Fruit fly (Drosophila melanogaster) whole organism, prepupa: ENCODE measurements around the gene CG42711.

ENCODE experiments used
- Blimp-1 ChIP-seq: fragments of 200-800 bp; sonication (Bioruptor generic); optimal IDR thresholded peaks from 3 replicates; lab custom pipeline; 2017; ENCODE audit warnings: missing biosample characterization, missing genetic modification characterization, mild to moderate bottlenecking, moderate library complexity, missing genetic modification reagents
- CG10631 ChIP-seq: fragments of 200-800 bp; sonication (Bioruptor generic); optimal IDR thresholded peaks from 2 replicates; lab custom pipeline; 2016; ENCODE audit warnings: missing biosample characterization, missing genetic modification characterization
- CG10669 ChIP-seq: fragments of 200-800 bp; sonication (Bioruptor generic); optimal IDR thresholded peaks from 3 replicates; lab custom pipeline; 2018; ENCODE audit warnings: missing biosample characterization, mild to moderate bottlenecking, missing genetic modification characterization, moderate library complexity
- CG11902 ChIP-seq: fragments of 200-800 bp; sonication (Bioruptor generic); optimal IDR thresholded peaks from 3 replicates; lab custom pipeline; 2016; ENCODE audit warnings: missing biosample characterization, missing genetic modification characterization
- CG15336 ChIP-seq: fragments of 200-800 bp; sonication (Bioruptor generic); IDR thresholded peaks from 2 replicates; pipeline ENCODE4 v1.3.6; 2022; ENCODE audit warnings: missing biosample characterization, missing genetic modification characterization
- CG3032 ChIP-seq: fragments of 200-800 bp; optimal IDR thresholded peaks from 2 replicates; lab custom pipeline; 2019; ENCODE audit warnings: missing biosample characterization, mild to moderate bottlenecking, missing genetic modification characterization, moderate library complexity
- CG31627 ChIP-seq: fragments of 200-800 bp; sonication (Bioruptor generic); optimal IDR thresholded peaks from 3 replicates; lab custom pipeline; 2016; ENCODE audit warnings: missing biosample characterization, missing genetic modification characterization
- CG32006 ChIP-seq: fragments of 200-800 bp; sonication (Bioruptor generic); optimal IDR thresholded peaks from 3 replicates; lab custom pipeline; 2017; ENCODE audit warnings: missing biosample characterization, mild to moderate bottlenecking, missing genetic modification characterization
- CG34406 ChIP-seq: fragments of 200-800 bp; sonication (Bioruptor generic); optimal IDR thresholded peaks from 3 replicates; lab custom pipeline; 2016; ENCODE audit warnings: missing biosample characterization, missing genetic modification characterization
- CG3919 ChIP-seq: fragments of 200-800 bp; sonication (Bioruptor generic); optimal IDR thresholded peaks from 3 replicates; lab custom pipeline; 2016; ENCODE audit warnings: missing biosample characterization, missing genetic modification characterization
- CG6276 ChIP-seq: fragments of 200-800 bp; sonication (Bioruptor generic); optimal IDR thresholded peaks from 2 replicates; lab custom pipeline; 2017; ENCODE audit warnings: missing biosample characterization, mild to moderate bottlenecking, missing genetic modification characterization
- CG6808 ChIP-seq: fragments of 200-800 bp; sonication (Bioruptor generic); optimal IDR thresholded peaks from 3 replicates; lab custom pipeline; 2017; ENCODE audit warnings: missing biosample characterization, missing genetic modification characterization, mild to moderate bottlenecking, moderate library complexity, missing genetic modification reagents
- CG6854 ChIP-seq: fragments of 200-800 bp; sonication (Bioruptor generic); optimal IDR thresholded peaks from 2 replicates; lab custom pipeline; 2017; ENCODE audit warnings: missing biosample characterization, mild to moderate bottlenecking, missing genetic modification characterization
- CG7368 ChIP-seq: fragments of 200-800 bp; sonication (Bioruptor generic); optimal IDR thresholded peaks from 3 replicates; lab custom pipeline; 2016; ENCODE audit warnings: missing biosample characterization, missing genetic modification characterization
- CG8632 ChIP-seq: fragments of 200-800 bp; sonication (Bioruptor generic); optimal IDR thresholded peaks from 3 replicates; lab custom pipeline; 2016; ENCODE audit warnings: missing biosample characterization, missing genetic modification characterization
- CG9139 ChIP-seq: fragments of 200-800 bp; sonication (Bioruptor generic); optimal IDR thresholded peaks from 3 replicates; lab custom pipeline; 2017; ENCODE audit warnings: missing biosample characterization, mild to moderate bottlenecking, missing genetic modification characterization
- Eip75B ChIP-seq: fragments of 200-800 bp; sonication (Bioruptor generic); optimal IDR thresholded peaks from 3 replicates; lab custom pipeline; 2016; ENCODE audit warnings: missing biosample characterization, missing genetic modification characterization
- Eip78C ChIP-seq: fragments of 200-800 bp; sonication (Bioruptor generic); peaks from one replicate; lab custom pipeline; 2016; ENCODE audit warnings: missing biosample characterization, missing genetic modification characterization
- Eip93F ChIP-seq: fragments of 200-800 bp; sonication (Bioruptor generic); optimal IDR thresholded peaks from 2 replicates; lab custom pipeline; 2016; ENCODE audit warnings: missing biosample characterization, mild to moderate bottlenecking, missing genetic modification characterization
- Ets21C ChIP-seq: fragments of 200-800 bp; sonication (Bioruptor generic); optimal IDR thresholded peaks from 3 replicates; lab custom pipeline; 2016; ENCODE audit warnings: missing biosample characterization, missing genetic modification characterization
- Hr38 ChIP-seq: sonication (Bioruptor generic); optimal IDR thresholded peaks from 2 replicates; lab custom pipeline; 2016; ENCODE audit warnings: missing biosample characterization, missing genetic modification characterization
- Lpt ChIP-seq: fragments of 200-800 bp; sonication (Bioruptor generic); optimal IDR thresholded peaks from 3 replicates; lab custom pipeline; 2016; ENCODE audit warnings: missing biosample characterization, missing genetic modification characterization
- Met ChIP-seq: fragments of 200-800 bp; sonication (Bioruptor generic); optimal IDR thresholded peaks from 3 replicates; lab custom pipeline; 2016; ENCODE audit warnings: missing biosample characterization, missing genetic modification characterization
- OdsH ChIP-seq: fragments of 200-800 bp; sonication (Bioruptor generic); optimal IDR thresholded peaks from 3 replicates; lab custom pipeline; 2016; ENCODE audit warnings: missing biosample characterization, missing genetic modification characterization
- Smox ChIP-seq: fragments of 200-800 bp; sonication (Bioruptor generic); optimal IDR thresholded peaks from 3 replicates; lab custom pipeline; 2016; ENCODE audit warnings: missing biosample characterization, missing genetic modification characterization
- Sox14 ChIP-seq: fragments of 200-800 bp; sonication (Bioruptor generic); optimal IDR thresholded peaks from 3 replicates; lab custom pipeline; 2016; ENCODE audit warnings: missing biosample characterization, missing genetic modification characterization
- Sox15 ChIP-seq: fragments of 200-800 bp; sonication (Bioruptor generic); optimal IDR thresholded peaks from 3 replicates; lab custom pipeline; 2016; ENCODE audit warnings: missing biosample characterization, missing genetic modification characterization
- acj6 ChIP-seq: fragments of 200-800 bp; sonication (Bioruptor generic); optimal IDR thresholded peaks from 3 replicates; lab custom pipeline; 2016; ENCODE audit warnings: missing biosample characterization, missing genetic modification characterization
- cyc ChIP-seq: fragments of 200-800 bp; sonication (Bioruptor generic); optimal IDR thresholded peaks from 3 replicates; lab custom pipeline; 2016; ENCODE audit warnings: missing biosample characterization, missing genetic modification characterization
- dac ChIP-seq: fragments of 200-800 bp; sonication (Bioruptor generic); optimal IDR thresholded peaks from 2 replicates; lab custom pipeline; 2017; ENCODE audit warnings: missing biosample characterization, mild to moderate bottlenecking, missing genetic modification characterization
- dsx ChIP-seq: fragments of 200-800 bp; optimal IDR thresholded peaks from 3 replicates; lab custom pipeline; 2019; ENCODE audit warnings: missing biosample characterization, mild to moderate bottlenecking, missing genetic modification characterization, moderate library complexity; ENCODE audit not compliant: poor library complexity, severe bottlenecking
- esn ChIP-seq: fragments of 200-800 bp; sonication (Bioruptor generic); optimal IDR thresholded peaks from 2 replicates; lab custom pipeline; 2016; ENCODE audit warnings: missing biosample characterization, mild to moderate bottlenecking, missing genetic modification characterization, moderate library complexity
- fd59A ChIP-seq: fragments of 200-800 bp; sonication (Bioruptor generic); optimal IDR thresholded peaks from 2 replicates; lab custom pipeline; 2017; ENCODE audit warnings: missing biosample characterization, mild to moderate bottlenecking, missing genetic modification characterization, missing genetic modification reagents
- lz ChIP-seq: fragments of 200-800 bp; sonication (Bioruptor generic); optimal IDR thresholded peaks from 3 replicates; lab custom pipeline; 2016; ENCODE audit warnings: missing biosample characterization, missing genetic modification characterization
- net ChIP-seq: fragments of 200-800 bp; sonication (Bioruptor generic); optimal IDR thresholded peaks from 3 replicates; lab custom pipeline; 2016; ENCODE audit warnings: missing biosample characterization, missing genetic modification characterization
- pdm3 ChIP-seq: fragments of 200-800 bp; sonication (Bioruptor generic); optimal IDR thresholded peaks from 3 replicates; lab custom pipeline; 2016; ENCODE audit warnings: missing biosample characterization, missing genetic modification characterization
- salr ChIP-seq, 2 experiments: fragments of 200-800 bp; sonication (Bioruptor generic); optimal IDR thresholded peaks; 3 replicates each; lab custom pipeline; 2016 to 2018; ENCODE audit warnings: missing biosample characterization in 2 of 2, missing genetic modification characterization in 2 of 2, mild to moderate bottlenecking in 1 of 2
- ss ChIP-seq, 2 experiments: fragments of 200-800 bp; sonication (Bioruptor generic); optimal IDR thresholded peaks; 2 replicates in 1 of 2; 3 replicates in 1 of 2; lab custom pipeline; 2017 to 2018; ENCODE audit warnings: mild to moderate bottlenecking in 2 of 2, missing biosample characterization in 2 of 2, missing genetic modification characterization in 2 of 2, moderate library complexity in 1 of 2
- svp ChIP-seq: fragments of 200-800 bp; sonication (Bioruptor generic); peaks from one replicate; lab custom pipeline; 2016; ENCODE audit warnings: missing biosample characterization, missing genetic modification characterization
- vri ChIP-seq: fragments of 200-800 bp; sonication (Bioruptor generic); optimal IDR thresholded peaks from 3 replicates; lab custom pipeline; 2016; ENCODE audit warnings: missing biosample characterization, mild to moderate bottlenecking, missing genetic modification characterization

The CG42711 gene

dm6 chr2L:13911783-13912182, 19.4 kb downstream of the CG42711 start, which contains the start of gene Acyp:
Gene Acyp (plus strand): TSS chr2L:13912083.
- peak; percentile 21 for TF ChIP-seq svp (GFP tag; lab: Kevin White, UChicago)
- TF ChIP-seq OdsH (GFP tag; lab: Kevin White, UChicago): no peak
- TF ChIP-seq Sox14 (GFP tag; lab: Kevin White, UChicago): no peak

dm6 chr2L:13909033-13909432, 22.1 kb downstream of the CG42711 start, which contains the start of gene Ance-2:
Gene Ance-2 (plus strand): TSS chr2L:13909333.
- TF ChIP-seq Sox15 (GFP tag; lab: Kevin White, UChicago): no peak
- TF ChIP-seq Ets21C (GFP tag; lab: Kevin White, UChicago): no peak
- no peak for TF ChIP-seq Eip75B
- TF ChIP-seq Met: no peak
- no peak for TF ChIP-seq net (GFP tag; lab: Kevin White, UChicago)
- no peak for TF ChIP-seq CG8632 (GFP tag; lab: Kevin White, UChicago)
- TF ChIP-seq CG34406 (GFP tag; lab: Kevin White, UChicago): no peak
- no peak for TF ChIP-seq Sox14 (GFP tag; lab: Kevin White, UChicago)
- TF ChIP-seq Hr38 (GFP tag; lab: Kevin White, UChicago): no peak
- no peak for TF ChIP-seq OdsH (GFP tag; lab: Kevin White, UChicago)
- TF ChIP-seq salr (GFP tag; optimal IDR thresholded peaks at IDR 0.05; lab: Kevin White, UChicago): no peak

- TF ChIP-seq CG15336 (GFP tag; lab: Robert Waterston, UW): no peak
- TF ChIP-seq CG3919 (GFP tag; lab: Kevin White, UChicago): no peak
- TF ChIP-seq dsx: no peak
- no peak for TF ChIP-seq acj6 (GFP tag; lab: Kevin White, UChicago)
- TF ChIP-seq CG6276 (GFP tag; lab: Kevin White, UChicago): no peak
- TF ChIP-seq Met: no peak
- no peak for TF ChIP-seq ss (GFP tag; optimal IDR thresholded peaks at IDR 0.05; lab: Kevin White, UChicago)
- TF ChIP-seq svp (GFP tag; lab: Kevin White, UChicago): peak; percentile 95
- TF ChIP-seq vri: peak; percentile 77
- TF ChIP-seq CG8632 (GFP tag; lab: Kevin White, UChicago): no peak
- TF ChIP-seq, all 60 proteins: peak for 2
Measured at dm6 chr2L:13905848-13906585, 25.1 kb downstream of the CG42711 start.

dm6 chr2L:13905072-13905847, 25.9 kb downstream of the CG42711 start, which contains the start of gene Ance:
Gene Ance (plus strand): TSS chr2L:13905645.
- TF ChIP-seq CG3032 (tag; lab: Kevin White, UChicago): no peak
- peak; percentile 74 for TF ChIP-seq dsx
- peak; percentile 33 for TF ChIP-seq cyc (GFP tag; lab: Kevin White, UChicago)
- TF ChIP-seq Lpt (GFP tag; lab: Kevin White, UChicago): no peak
- TF ChIP-seq CG34406 (GFP tag; lab: Kevin White, UChicago): peak; percentile 55
- TF ChIP-seq CG10631 (GFP tag; lab: Kevin White, UChicago): peak; percentile 60
- TF ChIP-seq CG9139 (GFP tag; lab: Kevin White, UChicago): peak; percentile 68
- no peak for TF ChIP-seq Blimp-1 (GFP tag; lab: Kevin White, UChicago)
- TF ChIP-seq CG31627: peak; percentile 19
- peak; percentile 16 for TF ChIP-seq CG6276 (GFP tag; lab: Kevin White, UChicago)
- TF ChIP-seq dac (GFP tag; lab: Kevin White, UChicago): no peak
- TF ChIP-seq CG11902 (GFP tag; lab: Kevin White, UChicago): no peak
- TF ChIP-seq Sox14 (GFP tag; lab: Kevin White, UChicago): peak; percentile 43
- peak; percentile 81 for TF ChIP-seq Eip78C (GFP tag; lab: Kevin White, UChicago)
- no peak for TF ChIP-seq Hr38 (GFP tag; lab: Kevin White, UChicago)
- TF ChIP-seq CG6854: no peak
- TF ChIP-seq Sox15 (GFP tag; lab: Kevin White, UChicago): no peak
- peak; percentile 38 for TF ChIP-seq OdsH (GFP tag; lab: Kevin White, UChicago)
- TF ChIP-seq pdm3: peak; percentile 27
- peak; percentile 49 for TF ChIP-seq svp (GFP tag; lab: Kevin White, UChicago)
- peak; percentile 50 for TF ChIP-seq CG10669 (GFP tag; lab: Kevin White, UChicago)
- no peak for TF ChIP-seq CG32006 (GFP tag; lab: Kevin White, UChicago)
- peak; percentile 44 for TF ChIP-seq Eip75B
- peak; percentile 15 for TF ChIP-seq CG7368 (GFP tag; lab: Kevin White, UChicago)
- TF ChIP-seq esn (GFP tag; lab: Kevin White, UChicago): peak; percentile 59
- peak; percentile 47 for TF ChIP-seq CG6808 (GFP tag; lab: Kevin White, UChicago)
- TF ChIP-seq fd59A (GFP tag; lab: Kevin White, UChicago): peak; percentile 35
- peak; percentile 39 for TF ChIP-seq lz (GFP tag; lab: Kevin White, UChicago)
- TF ChIP-seq Smox (GFP tag; lab: Kevin White, UChicago): peak; percentile 0
- TF ChIP-seq CG8632 (GFP tag; lab: Kevin White, UChicago): peak; percentile 17
- TF ChIP-seq Ets21C (GFP tag; lab: Kevin White, UChicago): no peak
- no peak for TF ChIP-seq Eip93F
